Worm (Caenorhabditis elegans) whole organism, L4/young adult: ENCODE measurements around the gene C08F11.13.

Experiments used
- W03F9.2 ChIP-seq: fragments of 150-350 bp; optimal IDR thresholded peaks from 2 replicates; lab custom pipeline; 2014; ENCODE audit warnings: missing biosample characterization, missing genetic modification characterization
- dao-5 ChIP-seq: sonication (generic microtip); optimal IDR thresholded peaks from 2 replicates; lab custom pipeline; 2016; ENCODE audit warnings: missing genotype, missing genetic modification characterization, moderate library complexity, missing compliant biosample characterization

ce11 chrIV:13559020-13559419 is 50.7 kb downstream of the C08F11.13 start:
- TF ChIP-seq W03F9.2 (tag; lab: Kevin White, UChicago) (no peak), dao-5 (tag; lab: Kevin White, UChicago) (no peak)
